Fruit fly (Drosophila melanogaster) whole organism, embryonic: Measurements from ENCODE around the gene Elp5.
A peak's percentile ranks its signal among the peaks of the same experiment; 100 is the strongest.

Source experiments
- Asciz ChIP-seq: fragments of 200-800 bp; sonication (Bioruptor generic); optimal IDR thresholded peaks from 2 replicates; lab custom pipeline; 2017; ENCODE audit warnings: missing biosample characterization, mild to moderate bottlenecking, missing genetic modification characterization, missing genetic modification reagents
- B-H1 ChIP-seq: fragments of 200-800 bp; sonication (Bioruptor generic); IDR thresholded peaks from 3 replicates; pipeline ENCODE4 v1.3.6; 2022; ENCODE audit warnings: missing biosample characterization, missing genetic modification characterization
- Blimp-1 ChIP-seq: fragments of 200-800 bp; sonication (Bioruptor generic); optimal IDR thresholded peaks from 3 replicates; lab custom pipeline; 2018; ENCODE audit warnings: missing biosample characterization, missing genetic modification characterization, mild to moderate bottlenecking, moderate library complexity, missing genetic modification reagents
- Bteb2 ChIP-seq: fragments of 200-800 bp; sonication (Bioruptor generic); optimal IDR thresholded peaks from 2 replicates; lab custom pipeline; 2016; ENCODE audit warnings: missing biosample characterization, missing genetic modification characterization
- CG10959 ChIP-seq: fragments of 200-800 bp; sonication (Bioruptor generic); IDR thresholded peaks from 2 replicates; pipeline ENCODE4 v1.3.6; 2022; ENCODE audit warnings: missing biosample characterization, missing genetic modification characterization
- CG11085 ChIP-seq: fragments of 200-800 bp; sonication (Bioruptor generic); IDR thresholded peaks from 2 replicates; pipeline ENCODE4 v1.3.6; 2022; ENCODE audit warnings: missing biosample characterization, missing genetic modification characterization
- CG11093 ChIP-seq: fragments of 200-800 bp; sonication (Bioruptor generic); IDR thresholded peaks from 3 replicates; pipeline ENCODE4 v1.3.6; 2022; ENCODE audit warnings: missing biosample characterization, missing genetic modification characterization
- CG12104 ChIP-seq: fragments of 200-800 bp; sonication (Bioruptor generic); optimal IDR thresholded peaks from 3 replicates; lab custom pipeline; 2016; ENCODE audit warnings: missing biosample characterization, missing genetic modification characterization
- CG1647 ChIP-seq: fragments of 200-800 bp; sonication (Bioruptor generic); optimal IDR thresholded peaks from 3 replicates; lab custom pipeline; 2016; ENCODE audit warnings: missing biosample characterization, missing genetic modification characterization
- CG30020 ChIP-seq: fragments of 200-800 bp; optimal IDR thresholded peaks from 2 replicates; lab custom pipeline; 2019; ENCODE audit warnings: missing biosample characterization, mild to moderate bottlenecking, missing genetic modification characterization, moderate library complexity
- CG31365 ChIP-seq: fragments of 200-800 bp; sonication (Bioruptor generic); optimal IDR thresholded peaks from 2 replicates; lab custom pipeline; 2018; ENCODE audit warnings: missing biosample characterization, mild to moderate bottlenecking, missing genetic modification characterization
- CG31441 ChIP-seq: fragments of 200-800 bp; sonication (Bioruptor generic); IDR thresholded peaks from 2 replicates; pipeline ENCODE4 v1.3.6; 2022; ENCODE audit warnings: missing biosample characterization, missing genetic modification characterization
- CG32532 ChIP-seq: fragments of 200-800 bp; sonication (Bioruptor generic); IDR thresholded peaks from 2 replicates; pipeline ENCODE4 v1.3.6; 2022; ENCODE audit warnings: missing biosample characterization, missing genetic modification characterization
- CG4617 ChIP-seq: fragments of 200-800 bp; sonication (Bioruptor generic); optimal IDR thresholded peaks from 3 replicates; lab custom pipeline; 2016; ENCODE audit warnings: missing biosample characterization, missing genetic modification characterization, borderline replicate concordance
- CG5180 ChIP-seq: fragments of 200-800 bp; sonication (Bioruptor generic); optimal IDR thresholded peaks from 3 replicates; lab custom pipeline; 2017; ENCODE audit warnings: missing biosample characterization, missing genetic modification characterization, mild to moderate bottlenecking, moderate library complexity, missing genetic modification reagents
- CG7372 ChIP-seq: fragments of 200-800 bp; sonication (Bioruptor generic); IDR thresholded peaks from 2 replicates; pipeline ENCODE4 v1.3.6; 2022; ENCODE audit warnings: missing biosample characterization, missing genetic modification characterization
- CG7745 ChIP-seq: fragments of 200-800 bp; sonication (Bioruptor generic); optimal IDR thresholded peaks from 2 replicates; lab custom pipeline; 2018; ENCODE audit warnings: missing biosample characterization, mild to moderate bottlenecking, missing genetic modification characterization, moderate library complexity
- CG8924 ChIP-seq: fragments of 200-800 bp; optimal IDR thresholded peaks from 3 replicates; lab custom pipeline; 2019; ENCODE audit warnings: missing biosample characterization, mild to moderate bottlenecking, missing genetic modification characterization, moderate library complexity
- CG9437 ChIP-seq: fragments of 200-800 bp; sonication (Bioruptor generic); optimal IDR thresholded peaks from 2 replicates; lab custom pipeline; 2018; ENCODE audit warnings: missing biosample characterization, mild to moderate bottlenecking, missing genetic modification characterization
- Camta ChIP-seq: fragments of 200-800 bp; sonication (Bioruptor generic); optimal IDR thresholded peaks from 2 replicates; lab custom pipeline; 2016; ENCODE audit warnings: missing biosample characterization, missing genetic modification characterization
- D19B ChIP-seq: fragments of 200-800 bp; sonication (Bioruptor generic); optimal IDR thresholded peaks from 2 replicates; lab custom pipeline; 2017; ENCODE audit warnings: missing biosample characterization, mild to moderate bottlenecking, missing genetic modification characterization
- Drgx ChIP-seq: fragments of 200-800 bp; sonication (Bioruptor generic); IDR thresholded peaks from 2 replicates; pipeline ENCODE4 v1.3.6; 2022; ENCODE audit warnings: missing biosample characterization, missing genetic modification characterization
- Hey ChIP-seq: fragments of 200-800 bp; sonication (Bioruptor generic); optimal IDR thresholded peaks from 3 replicates; lab custom pipeline; 2018; ENCODE audit warnings: missing biosample characterization, mild to moderate bottlenecking, missing genetic modification characterization
- Hmx ChIP-seq: fragments of 200-800 bp; sonication (Bioruptor generic); optimal IDR thresholded peaks from 2 replicates; lab custom pipeline; 2016; ENCODE audit warnings: missing biosample characterization, missing genetic modification characterization
- Kr ChIP-seq: fragments of 200-800 bp; sonication (Bioruptor generic); optimal IDR thresholded peaks from 2 replicates; lab custom pipeline; 2017; ENCODE audit warnings: missing biosample characterization, mild to moderate bottlenecking, missing genetic modification characterization
- Mes4 ChIP-seq: fragments of 200-800 bp; sonication (Bioruptor generic); optimal IDR thresholded peaks from 2 replicates; lab custom pipeline; 2016; ENCODE audit warnings: missing biosample characterization, missing genetic modification characterization
- NK7.1 ChIP-seq: fragments of 200-800 bp; sonication (Bioruptor generic); optimal IDR thresholded peaks from 3 replicates; lab custom pipeline; 2016; ENCODE audit warnings: missing biosample characterization, missing genetic modification characterization
- Rfx ChIP-seq: fragments of 200-800 bp; sonication (Bioruptor generic); IDR thresholded peaks from 2 replicates; pipeline ENCODE4 v1.3.6; 2022; ENCODE audit warnings: missing biosample characterization, missing genetic modification characterization
- Sox102F ChIP-seq: fragments of 200-800 bp; sonication (Bioruptor generic); optimal IDR thresholded peaks from 2 replicates; lab custom pipeline; 2018; ENCODE audit warnings: missing biosample characterization, mild to moderate bottlenecking, missing genetic modification characterization, moderate library complexity
- Stat92E ChIP-seq, 3 experiments: fragments of >200 bp in 2 of 3; fragments of 200-800 bp in 1 of 3; sonication (Bioruptor generic) in 1 of 3; optimal IDR thresholded peaks; 2 replicates each; lab custom pipeline; 2017 to 2019; ENCODE audit warnings: missing biosample characterization in 3 of 3, missing genetic modification characterization in 3 of 3, mild to moderate bottlenecking in 1 of 3, moderate library complexity in 1 of 3
- Xrp1 ChIP-seq: fragments of 200-800 bp; sonication (Bioruptor generic); IDR thresholded peaks from 2 replicates; pipeline ENCODE4 v1.3.6; 2022; ENCODE audit warnings: missing biosample characterization, missing genetic modification characterization
- bowl ChIP-seq: fragments of 200-800 bp; sonication (Bioruptor generic); IDR thresholded peaks from 2 replicates; pipeline ENCODE4 v1.3.6; 2022; ENCODE audit warnings: missing biosample characterization, missing genetic modification characterization
- crc ChIP-seq: fragments of 200-800 bp; sonication (Bioruptor generic); optimal IDR thresholded peaks from 2 replicates; lab custom pipeline; 2016; ENCODE audit warnings: missing biosample characterization, missing genetic modification characterization
- danr ChIP-seq: fragments of 200-800 bp; sonication (Bioruptor generic); IDR thresholded peaks from 2 replicates; pipeline ENCODE4 v1.3.6; 2022; ENCODE audit warnings: missing biosample characterization, missing genetic modification characterization
- dmrt11E ChIP-seq: fragments of 200-800 bp; sonication (Bioruptor generic); optimal IDR thresholded peaks from 3 replicates; lab custom pipeline; 2018; ENCODE audit warnings: missing biosample characterization, mild to moderate bottlenecking, missing genetic modification characterization, moderate library complexity
- dpn ChIP-seq, 2 experiments: fragments of 200-800 bp; sonication (Bioruptor generic); optimal IDR thresholded peaks; 3 replicates each; lab custom pipeline; 2016; ENCODE audit warnings: missing biosample characterization in 2 of 2, missing genetic modification characterization in 2 of 2
- fd102C ChIP-seq: fragments of 200-800 bp; sonication (Bioruptor generic); optimal IDR thresholded peaks from 2 replicates; lab custom pipeline; 2018; ENCODE audit warnings: missing biosample characterization, mild to moderate bottlenecking, missing genetic modification characterization, moderate library complexity
- fd64A ChIP-seq: fragments of 200-800 bp; sonication (Bioruptor generic); optimal IDR thresholded peaks from 3 replicates; lab custom pipeline; 2018; ENCODE audit warnings: missing biosample characterization, mild to moderate bottlenecking, missing genetic modification characterization
- fd96Cb ChIP-seq: fragments of 200-800 bp; sonication (Bioruptor generic); optimal IDR thresholded peaks from 2 replicates; lab custom pipeline; 2018; ENCODE audit warnings: missing biosample characterization, mild to moderate bottlenecking, missing genetic modification characterization, moderate library complexity
- gfzf ChIP-seq: fragments of 200-800 bp; sonication (Bioruptor generic); optimal IDR thresholded peaks from 2 replicates; lab custom pipeline; 2016; ENCODE audit warnings: missing biosample characterization, mild to moderate bottlenecking, missing genetic modification characterization, moderate library complexity
- grau ChIP-seq: fragments of 200-800 bp; optimal IDR thresholded peaks from 3 replicates; lab custom pipeline; 2019; ENCODE audit warnings: missing biosample characterization, mild to moderate bottlenecking, missing genetic modification characterization, moderate library complexity
- hbn ChIP-seq: fragments of 200-800 bp; sonication (Bioruptor generic); IDR thresholded peaks from 2 replicates; pipeline ENCODE4 v1.3.6; 2022; ENCODE audit warnings: missing biosample characterization, missing genetic modification characterization; ENCODE audit not compliant: partially characterized antibody
- knrl ChIP-seq: fragments of 200-800 bp; sonication (Bioruptor generic); IDR thresholded peaks from 3 replicates; pipeline ENCODE4 v1.3.6; 2022; ENCODE audit warnings: missing biosample characterization, missing genetic modification characterization; ENCODE audit not compliant: partially characterized antibody
- lov ChIP-seq, 2 experiments: fragments of 200-800 bp in 1 of 2; fragments of >200 bp in 1 of 2; sonication (Bioruptor generic) in 1 of 2; IDR thresholded peaks in 1 of 2; optimal IDR thresholded peaks in 1 of 2; 2 replicates in 1 of 2; 3 replicates in 1 of 2; pipeline versions ENCODE4 v1.3.6 to Lab custom; 2017 to 2022; ENCODE audit warnings: missing biosample characterization in 1 of 2, missing genetic modification characterization in 1 of 2
- otp ChIP-seq: fragments of 200-800 bp; sonication (Bioruptor generic); IDR thresholded peaks from 3 replicates; pipeline ENCODE4, ENCODE4 v1.3.6; 2022; ENCODE audit warnings: missing biosample characterization, missing genetic modification characterization
- slbo ChIP-seq: fragments of 200-800 bp; sonication (Bioruptor generic); IDR thresholded peaks from 2 replicates; pipeline ENCODE4 v1.3.6; 2022; ENCODE audit warnings: missing biosample characterization, missing genetic modification characterization
- slou ChIP-seq: fragments of 200-800 bp; sonication (Bioruptor generic); optimal IDR thresholded peaks from 3 replicates; lab custom pipeline; 2016; ENCODE audit warnings: missing biosample characterization, missing genetic modification characterization
- sr ChIP-seq: fragments of 200-800 bp; sonication (Bioruptor generic); IDR thresholded peaks from 3 replicates; pipeline ENCODE4 v1.3.6; 2022; ENCODE audit warnings: missing biosample characterization, missing genetic modification characterization
- trem ChIP-seq: fragments of 200-800 bp; optimal IDR thresholded peaks from 3 replicates; lab custom pipeline; 2019; ENCODE audit warnings: missing biosample characterization, mild to moderate bottlenecking, missing genetic modification characterization, moderate library complexity
- zfh2 ChIP-seq: fragments of 200-800 bp; sonication (Bioruptor generic); optimal IDR thresholded peaks from 2 replicates; lab custom pipeline; 2016; ENCODE audit warnings: missing biosample characterization, missing genetic modification characterization

Elp5 gene

DNA sequence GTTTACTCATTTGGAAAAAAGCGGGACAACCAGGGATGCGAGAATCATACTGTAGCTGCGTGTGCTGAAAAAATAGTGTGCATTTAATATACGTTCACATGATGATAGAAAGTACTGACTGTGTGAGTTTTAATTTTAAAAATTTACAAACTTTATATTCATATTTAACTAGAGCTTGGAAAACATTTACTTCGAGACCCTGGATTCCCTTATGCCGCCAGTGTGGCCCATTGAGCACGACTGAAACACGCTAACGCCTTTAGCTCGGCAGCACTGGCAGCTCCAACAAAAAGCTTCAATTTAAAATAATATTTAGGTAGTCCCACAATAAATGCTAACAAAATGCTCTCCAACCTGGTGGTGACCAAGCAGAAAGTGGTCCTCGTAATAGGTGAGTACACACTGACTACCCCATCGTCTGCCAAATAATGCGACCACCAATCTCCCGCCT lies at the start of gene Elp5, which contains the start of gene CG1275 (continued):
- TF ChIP-seq CG31441 (GFP tag; lab: Robert Waterston, UW): peak; percentile 99
- TF ChIP-seq CG4617 (GFP tag; lab: Kevin White, UChicago): peak; percentile 96
- peak; percentile 94 for TF ChIP-seq Mes4 (GFP tag; lab: Kevin White, UChicago)
- TF ChIP-seq Camta (GFP tag; lab: Kevin White, UChicago): peak; percentile 95
- peak; percentile 45; the same call in 2 of the 3 replicates for TF ChIP-seq knrl (GFP tag; lab: Robert Waterston, UW)
- peak; percentile 45 for TF ChIP-seq Kr (GFP tag; lab: Kevin White, UChicago)
- peak; percentile 89 for TF ChIP-seq fd64A (GFP tag; lab: Kevin White, UChicago)
- TF ChIP-seq Drgx: peak; percentile 100
- TF ChIP-seq crc (GFP tag; lab: Kevin White, UChicago): peak; percentile 93
- TF ChIP-seq Asciz (GFP tag; lab: Kevin White, UChicago): peak; percentile 98
- peak; percentile 85 for TF ChIP-seq CG30020
- TF ChIP-seq otp (GFP tag; lab: Robert Waterston, UW): peak; percentile 99
- TF ChIP-seq CG8924: peak; percentile 98
- TF ChIP-seq CG11093 (GFP tag; lab: Robert Waterston, UW): peak; percentile 99
- TF ChIP-seq dpn (GFP tag; optimal IDR thresholded peaks at IDR 0.05; lab: Kevin White, UChicago): peak; percentile 97 to 98
- TF ChIP-seq Bteb2 (GFP tag; lab: Kevin White, UChicago): peak; percentile 97
- peak; percentile 100 for TF ChIP-seq Rfx (GFP tag; lab: Robert Waterston, UW)
- TF ChIP-seq CG31365 (tag; lab: Kevin White, UChicago): peak; percentile 76
- TF ChIP-seq B-H1 (GFP tag; lab: Robert Waterston, UW): peak; percentile 99
- TF ChIP-seq CG1647: peak; percentile 97
- TF ChIP-seq zfh2 (GFP tag; lab: Kevin White, UChicago): peak; percentile 98
- peak; percentile 96 for TF ChIP-seq fd96Cb (tag; lab: Kevin White, UChicago)
- TF ChIP-seq lov (optimal IDR thresholded peaks at IDR 0.05; lab: Kevin White, UChicago): no peak
- TF ChIP-seq lov (GFP tag; IDR thresholded peaks at IDR 0.05; lab: Robert Waterston, UW): peak; percentile 99
- TF ChIP-seq Stat92E (GFP tag; optimal IDR thresholded peaks at IDR 0.05; lab: Kevin White, UChicago): peak in 1 of 3 experiments; percentile 81
- TF ChIP-seq CG7372: peak; percentile 100
- TF ChIP-seq hbn (GFP tag; lab: Robert Waterston, UW): 0 out of 2 replicates have a peak, but pooled peaks have one; percentile 18
- peak; percentile 78 for TF ChIP-seq CG7745 (tag; lab: Kevin White, UChicago)
- TF ChIP-seq gfzf (GFP tag; lab: Kevin White, UChicago): peak; percentile 74
- peak; percentile 99 for TF ChIP-seq CG10959 (GFP tag; lab: Robert Waterston, UW)
- peak; percentile 97 for TF ChIP-seq grau (tag; lab: Kevin White, UChicago)
- peak; percentile 100 for TF ChIP-seq CG32532 (GFP tag; lab: Robert Waterston, UW)
- TF ChIP-seq Sox102F (GFP tag; lab: Kevin White, UChicago): peak; percentile 99
- peak; percentile 90 for TF ChIP-seq trem (tag; lab: Kevin White, UChicago)
- TF ChIP-seq slou (GFP tag; lab: Kevin White, UChicago): peak; percentile 97
- TF ChIP-seq CG12104: peak; percentile 98
- peak; percentile 100 for TF ChIP-seq slbo (GFP tag; lab: Robert Waterston, UW)
- TF ChIP-seq CG11085 (GFP tag; lab: Robert Waterston, UW): peak; percentile 99
- TF ChIP-seq Hmx (GFP tag; lab: Kevin White, UChicago): peak; percentile 95
- TF ChIP-seq D19B (GFP tag; lab: Kevin White, UChicago): peak; percentile 95
- peak; percentile 80 for TF ChIP-seq fd102C
- TF ChIP-seq CG9437: peak; percentile 92
- TF ChIP-seq Blimp-1 (GFP tag; lab: Kevin White, UChicago): peak; percentile 94
- peak; percentile 93 for TF ChIP-seq NK7.1 (GFP tag; lab: Kevin White, UChicago)
- peak; percentile 99 for TF ChIP-seq danr (GFP tag; lab: Robert Waterston, UW)
- TF ChIP-seq bowl (GFP tag; lab: Robert Waterston, UW): peak; percentile 98
- peak; percentile 83 for TF ChIP-seq CG5180 (GFP tag; lab: Kevin White, UChicago)
- peak; percentile 99 for TF ChIP-seq Xrp1 (GFP tag; lab: Robert Waterston, UW)
- TF ChIP-seq dmrt11E (tag; lab: Kevin White, UChicago): peak; percentile 96
- TF ChIP-seq Hey: peak; percentile 89
- peak; percentile 98 for TF ChIP-seq sr (GFP tag; lab: Robert Waterston, UW)
